Fruit fly (Drosophila melanogaster) whole organism, embryonic: ENCODE data around the gene CG33325.

ENCODE experiments used
- Atf-2 ChIP-seq: fragments of 200-800 bp; sonication (Bioruptor generic); optimal IDR thresholded peaks from 2 replicates; lab custom pipeline; 2016; ENCODE audit warnings: missing biosample characterization, missing genetic modification characterization
- Bgb ChIP-seq: fragments of 200-800 bp; sonication (Bioruptor generic); IDR thresholded peaks from 2 replicates; pipeline ENCODE4 v1.3.6; 2022; ENCODE audit warnings: missing biosample characterization, missing genetic modification characterization; ENCODE audit not compliant: partially characterized antibody
- Blimp-1 ChIP-seq: fragments of 200-800 bp; sonication (Bioruptor generic); optimal IDR thresholded peaks from 3 replicates; lab custom pipeline; 2018; ENCODE audit warnings: missing biosample characterization, missing genetic modification characterization, mild to moderate bottlenecking, moderate library complexity, missing genetic modification reagents
- CG10462 ChIP-seq: fragments of 200-800 bp; sonication (Bioruptor generic); optimal IDR thresholded peaks from 2 replicates; lab custom pipeline; 2016; ENCODE audit warnings: missing biosample characterization, missing genetic modification characterization
- CG10959 ChIP-seq: fragments of 200-800 bp; sonication (Bioruptor generic); IDR thresholded peaks from 2 replicates; pipeline ENCODE4 v1.3.6; 2022; ENCODE audit warnings: missing biosample characterization, missing genetic modification characterization
- CG11093 ChIP-seq: fragments of 200-800 bp; sonication (Bioruptor generic); IDR thresholded peaks from 3 replicates; pipeline ENCODE4 v1.3.6; 2022; ENCODE audit warnings: missing biosample characterization, missing genetic modification characterization
- CG11504 ChIP-seq: fragments of 200-800 bp; sonication (Bioruptor generic); optimal IDR thresholded peaks from 3 replicates; lab custom pipeline; 2019; ENCODE audit warnings: missing biosample characterization, mild to moderate bottlenecking, missing genetic modification characterization, moderate library complexity
- CG12659 ChIP-seq: fragments of 200-800 bp; sonication (Bioruptor generic); optimal IDR thresholded peaks from 3 replicates; lab custom pipeline; 2017; ENCODE audit warnings: mild to moderate bottlenecking, missing biosample characterization, missing genetic modification reagents, missing genetic modification characterization
- CG12769 ChIP-seq: fragments of 200-800 bp; sonication (Bioruptor generic); optimal IDR thresholded peaks from 2 replicates; lab custom pipeline; 2019; ENCODE audit warnings: missing biosample characterization, mild to moderate bottlenecking, missing genetic modification characterization, moderate library complexity
- CG13287 ChIP-seq: fragments of 200-800 bp; sonication (Bioruptor generic); IDR thresholded peaks from 2 replicates; pipeline ENCODE4 v1.3.6; 2022; ENCODE audit warnings: missing biosample characterization, missing genetic modification characterization; ENCODE audit not compliant: partially characterized antibody
- CG14860 ChIP-seq: fragments of 200-800 bp; sonication (Bioruptor generic); IDR thresholded peaks from 3 replicates; pipeline ENCODE4 v1.3.6; 2022; ENCODE audit warnings: missing biosample characterization, missing genetic modification characterization; ENCODE audit not compliant: partially characterized antibody
- CG15269 ChIP-seq: fragments of 200-800 bp; sonication (Bioruptor generic); optimal IDR thresholded peaks from 2 replicates; lab custom pipeline; 2018; ENCODE audit warnings: missing biosample characterization, mild to moderate bottlenecking, missing genetic modification characterization, moderate library complexity
- CG16863 ChIP-seq: fragments of 200-800 bp; sonication (Bioruptor generic); optimal IDR thresholded peaks from 3 replicates; lab custom pipeline; 2016; ENCODE audit warnings: missing biosample characterization, missing genetic modification characterization
- CG17186 ChIP-seq: fragments of 200-800 bp; sonication (Bioruptor generic); optimal IDR thresholded peaks from 3 replicates; lab custom pipeline; 2017; ENCODE audit warnings: missing biosample characterization, missing genetic modification reagents, missing genetic modification characterization
- CG17912 ChIP-seq: fragments of 200-800 bp; sonication (Bioruptor generic); optimal IDR thresholded peaks from 2 replicates; lab custom pipeline; 2018; ENCODE audit warnings: missing biosample characterization, mild to moderate bottlenecking, missing genetic modification characterization
- CG2116 ChIP-seq: fragments of 200-800 bp; sonication (Bioruptor generic); optimal IDR thresholded peaks from 3 replicates; lab custom pipeline; 2018; ENCODE audit warnings: missing biosample characterization, mild to moderate bottlenecking, missing genetic modification characterization
- CG3847 ChIP-seq: fragments of 200-800 bp; sonication (Bioruptor generic); IDR thresholded peaks from 2 replicates; pipeline ENCODE4 v1.3.6; 2022; ENCODE audit warnings: missing biosample characterization, missing genetic modification characterization
- CG42726 ChIP-seq: fragments of 200-800 bp; sonication (Bioruptor generic); IDR thresholded peaks from 2 replicates; pipeline ENCODE4 v1.3.6; 2022; ENCODE audit warnings: missing biosample characterization, missing genetic modification characterization; ENCODE audit not compliant: partially characterized antibody
- CG4730 ChIP-seq: fragments of 200-800 bp; sonication (Bioruptor generic); IDR thresholded peaks from 2 replicates; pipeline ENCODE4 v1.3.6; 2022; ENCODE audit warnings: missing biosample characterization, missing genetic modification characterization
- CG6791 ChIP-seq: fragments of 200-800 bp; sonication (Bioruptor generic); IDR thresholded peaks from 3 replicates; pipeline ENCODE4 v1.3.6; 2022; ENCODE audit warnings: missing biosample characterization, missing genetic modification characterization; ENCODE audit not compliant: partially characterized antibody
- CG8924 ChIP-seq: fragments of 200-800 bp; optimal IDR thresholded peaks from 3 replicates; lab custom pipeline; 2019; ENCODE audit warnings: missing biosample characterization, mild to moderate bottlenecking, missing genetic modification characterization, moderate library complexity
- CTCF ChIP-seq: fragments of 200-800 bp; sonication (Bioruptor generic); optimal IDR thresholded peaks from 2 replicates; lab custom pipeline; 2017; ENCODE audit warnings: missing biosample characterization, mild to moderate bottlenecking, missing genetic modification characterization, moderate library complexity
- Deaf1 ChIP-seq: fragments of 200-800 bp; optimal IDR thresholded peaks from 3 replicates; lab custom pipeline; 2019; ENCODE audit warnings: missing biosample characterization, mild to moderate bottlenecking, missing genetic modification characterization, moderate library complexity
- H2.0 ChIP-seq: fragments of 200-800 bp; sonication (Bioruptor generic); IDR thresholded peaks from 2 replicates; pipeline ENCODE4 v1.3.6; 2022; ENCODE audit warnings: missing biosample characterization, missing genetic modification characterization
- HLH4C ChIP-seq: fragments of 200-800 bp; sonication (Bioruptor generic); IDR thresholded peaks from 3 replicates; pipeline ENCODE4 v1.3.6; 2022; ENCODE audit warnings: missing biosample characterization, missing genetic modification characterization; ENCODE audit not compliant: partially characterized antibody
- HLHmδ ChIP-seq: fragments of 200-800 bp; sonication (Bioruptor generic); optimal IDR thresholded peaks from 2 replicates; lab custom pipeline; 2018; ENCODE audit warnings: missing biosample characterization, mild to moderate bottlenecking, missing genetic modification characterization, moderate library complexity
- NC2α ChIP-seq: fragments of 200-800 bp; sonication (Bioruptor generic); optimal IDR thresholded peaks from 2 replicates; lab custom pipeline; 2016; ENCODE audit warnings: missing biosample characterization, missing genetic modification characterization
- NfI ChIP-seq: fragments of 200-800 bp; sonication (Bioruptor generic); optimal IDR thresholded peaks from 3 replicates; lab custom pipeline; 2018; ENCODE audit warnings: missing biosample characterization, mild to moderate bottlenecking, missing genetic modification characterization, moderate library complexity
- Oaz ChIP-seq: fragments of 200-800 bp; sonication (Bioruptor generic); IDR thresholded peaks from 2 replicates; pipeline ENCODE4 v1.3.6; 2022; ENCODE audit warnings: missing biosample characterization, missing genetic modification characterization
- Oli ChIP-seq: fragments of 200-800 bp; sonication (Bioruptor generic); optimal IDR thresholded peaks from 2 replicates; lab custom pipeline; 2018; ENCODE audit warnings: missing biosample characterization, mild to moderate bottlenecking, missing genetic modification characterization, moderate library complexity
- Pdp1 ChIP-seq, 2 experiments: fragments of 200-800 bp; sonication (Bioruptor generic); optimal IDR thresholded peaks; 3 replicates each; lab custom pipeline; 2016; ENCODE audit warnings: missing biosample characterization in 2 of 2, missing genetic modification characterization in 2 of 2, mild to moderate bottlenecking in 1 of 2, moderate library complexity in 1 of 2
- ase ChIP-seq: fragments of 200-800 bp; sonication (Bioruptor generic); IDR thresholded peaks from 3 replicates; pipeline ENCODE4 v1.3.6; 2022; ENCODE audit warnings: missing biosample characterization, missing genetic modification characterization
- ash1 ChIP-seq: fragments of 200-800 bp; sonication (Bioruptor generic); optimal IDR thresholded peaks from 2 replicates; lab custom pipeline; 2018; ENCODE audit warnings: missing biosample characterization, mild to moderate bottlenecking, missing genetic modification characterization
- danr ChIP-seq: fragments of 200-800 bp; sonication (Bioruptor generic); IDR thresholded peaks from 2 replicates; pipeline ENCODE4 v1.3.6; 2022; ENCODE audit warnings: missing biosample characterization, missing genetic modification characterization
- dmrt11E ChIP-seq: fragments of 200-800 bp; sonication (Bioruptor generic); optimal IDR thresholded peaks from 3 replicates; lab custom pipeline; 2018; ENCODE audit warnings: missing biosample characterization, mild to moderate bottlenecking, missing genetic modification characterization, moderate library complexity
- eve ChIP-seq, 2 experiments: fragments of >200 bp; optimal IDR thresholded peaks; 2 replicates each; lab custom pipeline; 2017; ENCODE audit warnings: missing biosample characterization in 2 of 2, missing genetic modification characterization in 2 of 2
- exex ChIP-seq: fragments of 200-800 bp; sonication (Bioruptor generic); optimal IDR thresholded peaks from 4 replicates; lab custom pipeline; 2018; ENCODE audit warnings: missing biosample characterization, mild to moderate bottlenecking, missing genetic modification characterization, moderate library complexity
- gt ChIP-seq: fragments of 200-800 bp; sonication (Bioruptor generic); IDR thresholded peaks from 2 replicates; pipeline ENCODE4 v1.3.6; 2022; ENCODE audit warnings: missing biosample characterization, missing genetic modification characterization
- hb ChIP-seq: fragments of 200-800 bp; sonication (Bioruptor generic); IDR thresholded peaks from 3 replicates; pipeline ENCODE4 v1.3.6; 2022; ENCODE audit warnings: missing biosample characterization, missing genetic modification characterization; ENCODE audit not compliant: partially characterized antibody
- lmd ChIP-seq: fragments of 200-800 bp; sonication (Bioruptor generic); IDR thresholded peaks from 2 replicates; pipeline ENCODE4 v1.3.6; 2022; ENCODE audit warnings: missing biosample characterization, missing genetic modification characterization
- luna ChIP-seq: fragments of 200-800 bp; sonication (Bioruptor generic); optimal IDR thresholded peaks from 2 replicates; lab custom pipeline; 2016; ENCODE audit warnings: missing biosample characterization, missing genetic modification characterization
- mld ChIP-seq: fragments of 200-800 bp; sonication (Bioruptor generic); IDR thresholded peaks from 3 replicates; pipeline ENCODE4 v1.3.6; 2022; ENCODE audit warnings: missing biosample characterization, missing genetic modification characterization; ENCODE audit not compliant: partially characterized antibody
- nerfin-1 ChIP-seq: fragments of 200-800 bp; sonication (Bioruptor generic); optimal IDR thresholded peaks from 3 replicates; lab custom pipeline; 2019; ENCODE audit warnings: missing biosample characterization, mild to moderate bottlenecking, missing genetic modification characterization, moderate library complexity
- nom ChIP-seq: fragments of 200-800 bp; sonication (Bioruptor generic); optimal IDR thresholded peaks from 2 replicates; lab custom pipeline; 2017; ENCODE audit warnings: missing biosample characterization, missing genetic modification characterization, mild to moderate bottlenecking, moderate library complexity, missing genetic modification reagents
- sens ChIP-seq: fragments of 200-800 bp; sonication (Bioruptor generic); peaks from one replicate; lab custom pipeline; 2016; ENCODE audit warnings: missing biosample characterization, missing genetic modification characterization
- seq ChIP-seq: fragments of 200-800 bp; sonication (Bioruptor generic); IDR thresholded peaks from 2 replicates; pipeline ENCODE4 v1.3.6; 2022; ENCODE audit warnings: missing biosample characterization, missing genetic modification characterization
- sug ChIP-seq: fragments of 200-800 bp; optimal IDR thresholded peaks from 2 replicates; lab custom pipeline; 2019; ENCODE audit warnings: missing biosample characterization, mild to moderate bottlenecking, missing genetic modification characterization, moderate library complexity
- tna ChIP-seq: fragments of 200-800 bp; sonication (Bioruptor generic); IDR thresholded peaks from 2 replicates; pipeline ENCODE4 v1.3.6; 2022; ENCODE audit warnings: missing biosample characterization, missing genetic modification characterization; ENCODE audit not compliant: partially characterized antibody
- zen ChIP-seq: fragments of 200-800 bp; sonication (Bioruptor generic); optimal IDR thresholded peaks from 3 replicates; lab custom pipeline; 2018; ENCODE audit warnings: missing biosample characterization, mild to moderate bottlenecking, missing genetic modification characterization, moderate library complexity

CG33325 gene

DNA sequence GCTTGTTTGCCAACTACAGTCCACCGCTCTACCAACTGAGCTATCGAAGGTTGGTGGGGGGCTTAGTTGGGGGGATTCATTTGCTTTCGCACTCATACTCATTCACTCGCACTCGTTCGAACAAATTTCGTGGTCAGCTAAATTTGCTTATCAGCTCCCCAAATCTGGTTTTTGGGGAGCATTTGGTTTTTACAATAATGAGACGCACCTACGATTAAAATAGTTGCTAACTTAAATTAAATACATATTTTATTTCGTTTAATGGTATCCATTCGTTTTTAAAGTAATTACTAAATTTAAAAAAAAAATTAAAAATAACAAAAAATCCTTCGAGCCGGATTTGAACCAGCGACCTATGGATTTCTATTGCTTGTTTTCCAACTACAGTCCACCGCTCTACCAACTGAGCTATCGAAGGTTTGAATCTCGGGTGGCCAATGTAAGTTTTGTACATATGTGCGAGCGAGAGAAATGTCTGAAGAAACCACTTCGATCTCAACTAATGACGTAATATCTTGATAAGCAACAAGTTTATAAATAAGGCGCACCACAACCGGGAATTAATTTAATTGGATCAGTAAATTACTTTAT, 37.4 kb downstream of the CG33325 start (continued):
- TF ChIP-seq ase = no peak
- TF ChIP-seq exex (tag; lab: Kevin White, UChicago) = peak; percentile 75
- no peak for TF ChIP-seq CG4730
- TF ChIP-seq CG11093 (GFP tag; lab: Robert Waterston, UW) = no peak
- TF ChIP-seq CG16863 = no peak
- no peak for TF ChIP-seq CG10462 (GFP tag; lab: Kevin White, UChicago)
- TF ChIP-seq CG10959 (GFP tag; lab: Robert Waterston, UW) = no peak
- no peak for TF ChIP-seq ash1
- TF ChIP-seq zen (tag; lab: Kevin White, UChicago) = no peak
- TF ChIP-seq nom = no peak
- TF ChIP-seq NfI (GFP tag; lab: Kevin White, UChicago) = no peak
- no peak for TF ChIP-seq Atf-2
- peak; percentile 56; the same call in 2 of the 3 replicates for TF ChIP-seq CG14860
- TF ChIP-seq hb (GFP tag; lab: Robert Waterston, UW) = peak; percentile 72
- TF ChIP-seq CG17186 (GFP tag; lab: Kevin White, UChicago) = no peak
- TF ChIP-seq HLHmδ (GFP tag; lab: Kevin White, UChicago) = no peak
- TF ChIP-seq CG3847 = no peak
- no peak for TF ChIP-seq dmrt11E (tag; lab: Kevin White, UChicago)
- no peak for TF ChIP-seq gt (GFP tag; lab: Robert Waterston, UW)
- TF ChIP-seq Oli (tag; lab: Kevin White, UChicago) = no peak
- TF ChIP-seq seq (GFP tag; lab: Robert Waterston, UW) = no peak
- peak; percentile 76 for TF ChIP-seq CG6791 (GFP tag; lab: Robert Waterston, UW)
- no peak for TF ChIP-seq CG12659
- TF ChIP-seq eve (GFP tag; optimal IDR thresholded peaks at IDR 0.05; lab: Kevin White, UChicago) = peak in 1 of 2 experiments; percentile 40
- peak; percentile 22; the same call in 1 of the 2 replicates for TF ChIP-seq CG13287
- peak; percentile 13 for TF ChIP-seq CG11504 (tag; lab: Kevin White, UChicago)
- TF ChIP-seq luna (GFP tag; lab: Kevin White, UChicago) = no peak
- TF ChIP-seq Oaz (GFP tag; lab: Robert Waterston, UW) = no peak
- TF ChIP-seq Deaf1 (tag; lab: Kevin White, UChicago) = no peak
- TF ChIP-seq mld = no peak
- peak; percentile 97 for TF ChIP-seq sug (tag; lab: Kevin White, UChicago)
- no peak for TF ChIP-seq NC2α
- no peak for TF ChIP-seq lmd (GFP tag; lab: Robert Waterston, UW)
- TF ChIP-seq H2.0 = no peak
- TF ChIP-seq CG8924 = no peak
- no peak for TF ChIP-seq nerfin-1 (tag; lab: Kevin White, UChicago)
- no peak for TF ChIP-seq CG2116 (GFP tag; lab: Kevin White, UChicago)
- no peak for TF ChIP-seq Blimp-1
- no peak for TF ChIP-seq danr (GFP tag; lab: Robert Waterston, UW)
- no peak for TF ChIP-seq CG15269 (tag; lab: Kevin White, UChicago)
- TF ChIP-seq HLH4C (GFP tag; lab: Robert Waterston, UW) = peak; percentile 58
- peak in 1 of 2 experiments; percentile 98 for TF ChIP-seq Pdp1 (GFP tag; optimal IDR thresholded peaks at IDR 0.05; lab: Kevin White, UChicago)
- no peak for TF ChIP-seq CTCF
- peak; percentile 62 for TF ChIP-seq sens (GFP tag; lab: Kevin White, UChicago)
- no peak for TF ChIP-seq CG12769 (tag; lab: Kevin White, UChicago)
- peak; percentile 42; the same call in 1 of the 2 replicates for TF ChIP-seq CG42726
- peak; percentile 57 for TF ChIP-seq Bgb (GFP tag; lab: Robert Waterston, UW)
- TF ChIP-seq tna (GFP tag; lab: Robert Waterston, UW) = peak; percentile 55
- TF ChIP-seq CG17912 (GFP tag; lab: Kevin White, UChicago) = no peak
